Worm (Caenorhabditis elegans) whole organism, young adult: ENCODE results near the gene C39F7.1.
A peak's percentile ranks its signal among the peaks of the same experiment; 100 is the strongest.

Experiments
- F23B12.7 ChIP-seq: sonication (generic microtip); optimal IDR thresholded peaks from 2 replicates; lab custom pipeline; 2017; ENCODE audit warnings: missing genetic modification characterization, mild to moderate bottlenecking, missing compliant biosample characterization, antibody characterized with exemption, moderate library complexity; ENCODE audit not compliant: insufficient read depth
- F39B2.1 ChIP-seq: fragments of 200-800 bp; sonication (Bioruptor generic); IDR thresholded peaks from 2 replicates; pipeline ENCODE4 v1.3.6; 2022; ENCODE audit warnings: missing genetic modification reagents, missing genetic modification characterization, missing compliant biosample characterization
- F57C9.4 ChIP-seq: sonication (generic microtip); optimal IDR thresholded peaks from 2 replicates; lab custom pipeline; 2017; ENCODE audit warnings: mild to moderate bottlenecking, missing genetic modification characterization, missing compliant biosample characterization
- K12H6.12 ChIP-seq: fragments of 200-800 bp; sonication (Bioruptor generic); optimal IDR thresholded peaks from 2 replicates; lab custom pipeline; 2018; ENCODE audit warnings: mild to moderate bottlenecking, missing genetic modification characterization, missing compliant biosample characterization
- T26A5.8 ChIP-seq: sonication (generic microtip); optimal IDR thresholded peaks from 2 replicates; lab custom pipeline; 2016; ENCODE audit warnings: missing genetic modification characterization, missing compliant biosample characterization
- Y56A3A.18 ChIP-seq: fragments of 200-800 bp; sonication (Bioruptor generic); IDR thresholded peaks from 2 replicates; pipeline ENCODE4 v1.3.6; 2022; ENCODE audit warnings: missing genetic modification reagents, missing genetic modification characterization, missing compliant biosample characterization
- Y95B8A.8 ChIP-seq: fragments of 200-800 bp; sonication (Bioruptor generic); IDR thresholded peaks from 2 replicates; pipeline ENCODE4 v1.3.6; 2022; ENCODE audit warnings: missing genetic modification reagents, missing genetic modification characterization, missing compliant biosample characterization
- ZK185.1 ChIP-seq: sonication (generic microtip); optimal IDR thresholded peaks from 2 replicates; lab custom pipeline; 2016; ENCODE audit warnings: mild to moderate bottlenecking, missing genetic modification characterization, missing compliant biosample characterization; ENCODE audit not compliant: poor library complexity, severe bottlenecking
- ama-1 ChIP-seq, 3 experiments: fragments of 150-350 bp in 1 of 3; sonication (generic microtip) in 2 of 3; optimal IDR thresholded peaks; 2 replicates each; lab custom pipeline; 2014 to 2018; ENCODE audit warnings: missing biosample characterization in 2 of 3, missing genetic modification characterization in 2 of 3, missing genetic modification reagents in 2 of 3
- aptf-2 ChIP-seq: fragments of 200-800 bp; sonication (Bioruptor generic); conservative IDR thresholded peaks from 2 replicates; pipeline ENCODE4 v1.3.6; 2022; ENCODE audit warnings: missing genetic modification reagents, missing genetic modification characterization, missing compliant biosample characterization
- aptf-3 ChIP-seq: fragments of 200-800 bp; sonication (Bioruptor generic); IDR thresholded peaks from 2 replicates; pipeline ENCODE4 v1.3.6; 2022; ENCODE audit warnings: missing genetic modification characterization, missing compliant biosample characterization
- ccch-3 ChIP-seq: fragments of 200-800 bp; sonication (Bioruptor generic); optimal IDR thresholded peaks from 2 replicates; lab custom pipeline; 2018; ENCODE audit warnings: mild to moderate bottlenecking, missing genetic modification characterization, missing compliant biosample characterization
- cebp-1 ChIP-seq, 2 experiments: fragments of 200-800 bp in 1 of 2; sonication (Bioruptor generic) in 1 of 2; sonication (generic microtip) in 1 of 2; IDR thresholded peaks in 1 of 2; optimal IDR thresholded peaks in 1 of 2; 2 replicates each; pipeline versions ENCODE4 v1.3.6 to Lab custom; 2017 to 2022; ENCODE audit warnings: missing compliant biosample characterization in 2 of 2, missing genetic modification characterization in 2 of 2, mild to moderate bottlenecking in 1 of 2, missing genetic modification reagents in 1 of 2, moderate library complexity in 1 of 2
- ceh-27 ChIP-seq: fragments of 200-800 bp; sonication (Bioruptor generic); optimal IDR thresholded peaks from 2 replicates; lab custom pipeline; 2018; ENCODE audit warnings: mild to moderate bottlenecking, missing genetic modification characterization, moderate library complexity, missing compliant biosample characterization
- chd-7 ChIP-seq: sonication (generic microtip); optimal IDR thresholded peaks from 2 replicates; lab custom pipeline; 2016; ENCODE audit warnings: mild to moderate bottlenecking, missing genetic modification characterization, moderate library complexity, missing compliant biosample characterization
- dox-1 ChIP-seq: fragments of 200-800 bp; sonication (Bioruptor generic); IDR thresholded peaks from 2 replicates; pipeline ENCODE4 v1.3.6; 2022; ENCODE audit warnings: missing genetic modification reagents, missing genetic modification characterization, missing compliant biosample characterization
- dpff-1 ChIP-seq: sonication (generic microtip); optimal IDR thresholded peaks from 2 replicates; lab custom pipeline; 2017; ENCODE audit warnings: mild to moderate bottlenecking, missing genetic modification characterization, missing compliant biosample characterization
- egl-44 ChIP-seq: fragments of 200-800 bp; sonication (Bioruptor generic); IDR thresholded peaks from 2 replicates; pipeline ENCODE4 v1.3.6; 2022; ENCODE audit warnings: missing genetic modification reagents, missing genetic modification characterization, missing compliant biosample characterization
- fkh-3 ChIP-seq: sonication (generic microtip); optimal IDR thresholded peaks from 2 replicates; lab custom pipeline; 2016; ENCODE audit warnings: mild to moderate bottlenecking, missing genetic modification characterization, missing compliant biosample characterization
- gei-17 ChIP-seq: fragments of 200-800 bp; sonication (Bioruptor generic); optimal IDR thresholded peaks from 2 replicates; lab custom pipeline; 2018; ENCODE audit warnings: mild to moderate bottlenecking, missing genetic modification characterization, missing compliant biosample characterization
- hlh-12 ChIP-seq: sonication (generic microtip); optimal IDR thresholded peaks from 2 replicates; lab custom pipeline; 2016; ENCODE audit warnings: missing genetic modification characterization, missing compliant biosample characterization
- hmg-1.2 ChIP-seq: fragments of 200-800 bp; sonication (Bioruptor generic); IDR thresholded peaks from 2 replicates; pipeline ENCODE4 v1.3.6; 2022; ENCODE audit warnings: missing genetic modification reagents, missing genetic modification characterization, missing compliant biosample characterization
- hmg-20 ChIP-seq: fragments of 200-800 bp; sonication (Bioruptor generic); IDR thresholded peaks from 2 replicates; pipeline ENCODE4 v1.3.6; 2022; ENCODE audit warnings: missing genetic modification reagents, missing genetic modification characterization, missing compliant biosample characterization
- hrde-1 ChIP-seq: sonication (generic microtip); optimal IDR thresholded peaks from 2 replicates; lab custom pipeline; 2016; ENCODE audit warnings: missing genetic modification characterization, mild to moderate bottlenecking, missing compliant biosample characterization, moderate library complexity, missing genotype, missing genetic modification reagents, borderline replicate concordance
- hsf-1 ChIP-seq: fragments of 200-800 bp; sonication (Bioruptor generic); IDR thresholded peaks from 2 replicates; pipeline ENCODE4 v1.3.6; 2022; ENCODE audit warnings: missing genetic modification reagents, missing genetic modification characterization, missing compliant biosample characterization
- lin-26 ChIP-seq: fragments of 200-800 bp; sonication (Bioruptor generic); IDR thresholded peaks from 2 replicates; pipeline ENCODE4 v1.3.6; 2022; ENCODE audit warnings: missing genetic modification reagents, missing genetic modification characterization, missing compliant biosample characterization
- lsl-1 ChIP-seq: fragments of 200-800 bp; sonication (Bioruptor generic); optimal IDR thresholded peaks from 2 replicates; lab custom pipeline; 2018; ENCODE audit warnings: mild to moderate bottlenecking, missing genetic modification characterization, moderate library complexity, missing compliant biosample characterization
- madf-10 ChIP-seq: sonication (generic microtip); optimal IDR thresholded peaks from 2 replicates; lab custom pipeline; 2016; ENCODE audit warnings: mild to moderate bottlenecking, missing genetic modification characterization, missing compliant biosample characterization
- madf-6 ChIP-seq: fragments of 200-800 bp; sonication (Bioruptor generic); IDR thresholded peaks from 2 replicates; pipeline ENCODE4 v1.3.6; 2022; ENCODE audit warnings: missing genetic modification reagents, missing genetic modification characterization, missing compliant biosample characterization
- mcd-1 ChIP-seq: fragments of 200-800 bp; sonication (Bioruptor generic); IDR thresholded peaks from 2 replicates; pipeline ENCODE4 v1.3.6; 2022; ENCODE audit warnings: missing genetic modification reagents, missing genetic modification characterization, missing compliant biosample characterization
- nhr-90 ChIP-seq: sonication (generic microtip); optimal IDR thresholded peaks from 2 replicates; lab custom pipeline; 2016; ENCODE audit warnings: missing genotype, mild to moderate bottlenecking, missing genetic modification characterization, missing compliant biosample characterization
- pbrm-1 ChIP-seq: fragments of 200-800 bp; sonication (Bioruptor generic); IDR thresholded peaks from 2 replicates; pipeline ENCODE4 v1.3.6; 2022; ENCODE audit warnings: missing genetic modification reagents, missing genetic modification characterization, missing compliant biosample characterization
- snpc-1.1 ChIP-seq: sonication (generic microtip); optimal IDR thresholded peaks from 2 replicates; lab custom pipeline; 2017; ENCODE audit warnings: missing genetic modification characterization, mild to moderate bottlenecking, missing compliant biosample characterization, antibody characterized with exemption, moderate library complexity, missing genotype, missing genetic modification reagents; ENCODE audit not compliant: insufficient read depth
- snpc-1.3 ChIP-seq: sonication (generic microtip); optimal IDR thresholded peaks from 2 replicates; lab custom pipeline; 2017; ENCODE audit warnings: missing genetic modification characterization, mild to moderate bottlenecking, missing compliant biosample characterization, antibody characterized with exemption, moderate library complexity, missing genotype, missing genetic modification reagents; ENCODE audit not compliant: insufficient read depth
- ztf-26 ChIP-seq: sonication (generic microtip); optimal IDR thresholded peaks from 2 replicates; lab custom pipeline; 2017; ENCODE audit warnings: missing genetic modification characterization, missing compliant biosample characterization
- ztf-28 ChIP-seq: fragments of 200-800 bp; sonication (Bioruptor generic); IDR thresholded peaks from 2 replicates; pipeline ENCODE4 v1.3.6; 2022; ENCODE audit warnings: missing genetic modification reagents, missing genetic modification characterization, missing compliant biosample characterization

C39F7.1 gene

ce11 chrV:1252794-1253193 lies 7.3 kb upstream of the C39F7.1 start:
- TF ChIP-seq F39B2.1 (GFP tag; lab: Robert Waterston, UW) (no peak), ccch-3 (GFP tag; lab: Kevin White, UChicago) (no peak), gei-17 (GFP tag; lab: Kevin White, UChicago) (no peak), Y95B8A.8 (GFP tag; lab: Robert Waterston, UW) (no peak), madf-10 (tag; lab: Kevin White, UChicago) (no peak), hmg-1.2 (GFP tag; lab: Robert Waterston, UW) (no peak), lsl-1 (GFP tag; lab: Kevin White, UChicago) (no peak), lin-26 (GFP tag; lab: Robert Waterston, UW) (no peak), ztf-26 (no peak), cebp-1 (GFP tag; IDR thresholded peaks at IDR 0.05; lab: Robert Waterston, UW) (no peak), cebp-1 (tag; optimal IDR thresholded peaks at IDR 0.05; lab: Kevin White, UChicago) (no peak), hlh-12 (no peak), K12H6.12 (tag; lab: Kevin White, UChicago) (no peak)

- TF ChIP-seq dox-1 (GFP tag; lab: Robert Waterston, UW) (peak; percentile 36; the same call in 1 of the 2 replicates), hsf-1 (GFP tag; lab: Robert Waterston, UW) (peak; percentile 96)
Measured at ce11 chrV:1254769-1255168, 5.4 kb upstream of the C39F7.1 start.

- peak; percentile 97 for TF ChIP-seq hsf-1 (GFP tag; lab: Robert Waterston, UW)
- TF ChIP-seq dox-1 (GFP tag; lab: Robert Waterston, UW): peak; percentile 64
- 0 out of 2 replicates have a peak, but pooled peaks have one; percentile 14 for TF ChIP-seq madf-6 (GFP tag; lab: Robert Waterston, UW)
Measured at ce11 chrV:1256278-1256677, 3.9 kb upstream of the C39F7.1 start.

- TF ChIP-seq dox-1 (GFP tag; lab: Robert Waterston, UW): 0 out of 2 replicates have a peak, but pooled peaks have one; percentile 45
- TF ChIP-seq hsf-1 (GFP tag; lab: Robert Waterston, UW): peak; percentile 95
Measured at ce11 chrV:1257054-1257453, 3.1 kb upstream of the C39F7.1 start.

- TF ChIP-seq dox-1 (GFP tag; lab: Robert Waterston, UW): 0 out of 2 replicates have a peak, but pooled peaks have one; percentile 36
- TF ChIP-seq hsf-1 (GFP tag; lab: Robert Waterston, UW): peak; percentile 93
Measured at ce11 chrV:1257929-1258328, 2.2 kb upstream of the C39F7.1 start.

- no peak for TF ChIP-seq F57C9.4
- TF ChIP-seq ama-1 (optimal IDR thresholded peaks at IDR 0.05; lab: Kevin White, UChicago): peak; percentile 53
- no peak for TF ChIP-seq ama-1 (GFP tag; optimal IDR thresholded peaks at IDR 0.05; lab: Kevin White, UChicago)
- no peak for TF ChIP-seq snpc-1.3
- no peak for TF ChIP-seq snpc-1.1 (tag; lab: Kevin White, UChicago)
- no peak for TF ChIP-seq hmg-20 (GFP tag; lab: Robert Waterston, UW)
- TF ChIP-seq chd-7 (tag; lab: Kevin White, UChicago): no peak
- no peak for TF ChIP-seq pbrm-1 (GFP tag; lab: Robert Waterston, UW)
- TF ChIP-seq nhr-90: peak; percentile 29
- TF ChIP-seq F23B12.7 (tag; lab: Kevin White, UChicago): no peak
- TF ChIP-seq aptf-3 (GFP tag; lab: Robert Waterston, UW): no peak
- TF ChIP-seq aptf-2 (GFP tag; lab: Robert Waterston, UW): no peak
- no peak for TF ChIP-seq dpff-1 (tag; lab: Kevin White, UChicago)
- no peak for TF ChIP-seq ZK185.1 (tag; lab: Kevin White, UChicago)
- TF ChIP-seq fkh-3: no peak
- 0 out of 2 replicates have a peak, but pooled peaks have one; percentile 6 for TF ChIP-seq ztf-28 (GFP tag; lab: Robert Waterston, UW)
- no peak for TF ChIP-seq hrde-1 (tag; lab: Kevin White, UChicago)
- TF ChIP-seq lin-26 (GFP tag; lab: Robert Waterston, UW): no peak
- TF ChIP-seq F39B2.1 (GFP tag; lab: Robert Waterston, UW): no peak
- TF ChIP-seq hlh-12: no peak
- peak; percentile 46 for TF ChIP-seq mcd-1 (GFP tag; lab: Robert Waterston, UW)
- 0 out of 2 replicates have a peak, but pooled peaks have one; percentile 11 for TF ChIP-seq Y56A3A.18 (GFP tag; lab: Robert Waterston, UW)
- no peak for TF ChIP-seq egl-44 (GFP tag; lab: Robert Waterston, UW)
- no peak for TF ChIP-seq ceh-27
- TF ChIP-seq T26A5.8 (tag; lab: Kevin White, UChicago): no peak
Measured at ce11 chrV:1262036-1262435, 1.9 kb downstream of the C39F7.1 start.
